Fruit fly (Drosophila melanogaster) S2 (cell line): ENCODE measurements around the gene CG18585.

Source experiments
- CG8478 ChIP-seq: fragments of >200 bp; optimal IDR thresholded peaks from 2 replicates; lab custom pipeline; 2018
- CTCF ChIP-seq, 2 experiments: fragments of >200 bp; optimal IDR thresholded peaks; 2 replicates each; lab custom pipeline; 2018

- TF ChIP-seq CTCF (optimal IDR thresholded peaks at IDR 0.05; lab: Kevin White, UChicago) (no peak), CG8478 (no peak)
These were observed 19.7 kb upstream of the CG18585 start, which contains the start of gene Ntl for dm6 chr2L:7710580-7710979.
